Worm (Caenorhabditis elegans) whole organism, L4 larva: ENCODE results near the gene str-131.

Source experiments
- dmd-6 ChIP-seq: fragments of 200-800 bp; sonication (Bioruptor generic); IDR thresholded peaks from 2 replicates; pipeline ENCODE4 v1.3.6; 2022; ENCODE audit warnings: missing genetic modification reagents, missing genetic modification characterization, missing compliant biosample characterization
- jun-1 ChIP-seq: fragments of 150-350 bp; optimal IDR thresholded peaks from 2 replicates; lab custom pipeline; 2014; ENCODE audit warnings: missing biosample characterization, missing genetic modification reagents, missing genetic modification characterization
- lin-1 ChIP-seq: fragments of 200-800 bp; sonication (Bioruptor generic); IDR thresholded peaks from 2 replicates; pipeline ENCODE4 v1.3.6; 2022; ENCODE audit warnings: missing genetic modification reagents, missing genetic modification characterization, missing compliant biosample characterization
- lsy-2 ChIP-seq, 2 experiments: fragments of 150-350 bp in 1 of 2; sonication (generic microtip) in 1 of 2; optimal IDR thresholded peaks; 2 replicates each; lab custom pipeline; 2014 to 2017; ENCODE audit warnings: missing biosample characterization in 2 of 2, missing genetic modification characterization in 2 of 2
- madf-9 ChIP-seq: fragments of 200-800 bp; sonication (Bioruptor generic); conservative IDR thresholded peaks from 2 replicates; pipeline ENCODE4 v1.3.6; 2022; ENCODE audit warnings: missing genetic modification reagents, missing genetic modification characterization, missing compliant biosample characterization
- nhr-237 ChIP-seq: sonication (generic microtip); optimal IDR thresholded peaks from 2 replicates; lab custom pipeline; 2017; ENCODE audit warnings: missing biosample characterization, missing genetic modification characterization
- saeg-2 ChIP-seq: fragments of 200-800 bp; sonication (Bioruptor generic); IDR thresholded peaks from 2 replicates; pipeline ENCODE4 v1.3.6; 2022; ENCODE audit warnings: missing genetic modification reagents, missing genetic modification characterization, missing compliant biosample characterization
- skn-1 ChIP-seq: fragments of 150-350 bp; optimal IDR thresholded peaks from 2 replicates; lab custom pipeline; 2014; ENCODE audit warnings: missing biosample characterization, missing genetic modification characterization
- snpc-4 ChIP-seq: fragments of 150-350 bp; optimal IDR thresholded peaks from 2 replicates; lab custom pipeline; 2014; ENCODE audit warnings: missing biosample characterization, missing genetic modification characterization
- vab-7 ChIP-seq: fragments of 200-800 bp; sonication (Bioruptor generic); IDR thresholded peaks from 2 replicates; pipeline ENCODE4 v1.3.6; 2022; ENCODE audit warnings: missing genetic modification reagents, missing genetic modification characterization, missing compliant biosample characterization

- no peak for TF ChIP-seq lin-1 (GFP tag; lab: Robert Waterston, UW)
- TF ChIP-seq saeg-2 (GFP tag; lab: Robert Waterston, UW) = no peak
- TF ChIP-seq snpc-4 (tag; lab: Kevin White, UChicago) = no peak
- no peak for TF ChIP-seq skn-1 (tag; lab: Kevin White, UChicago)
- no peak for TF ChIP-seq vab-7 (GFP tag; lab: Robert Waterston, UW)
- TF ChIP-seq madf-9 (GFP tag; lab: Robert Waterston, UW) = no peak
- TF ChIP-seq lsy-2 (tag; optimal IDR thresholded peaks at IDR 0.05; lab: Kevin White, UChicago) = no peak
- TF ChIP-seq jun-1 (tag; lab: Kevin White, UChicago) = no peak
- TF ChIP-seq dmd-6 (GFP tag; lab: Robert Waterston, UW) = no peak
- no peak for TF ChIP-seq nhr-237 (tag; lab: Kevin White, UChicago)
These were observed 10.9 kb upstream of the str-131 start, which contains the start of gene str-129 for ce11 chrV:8092385-8092784.
